Worm (Caenorhabditis elegans) whole organism, midembryonic: Measurements from ENCODE around the gene Y9C2UA.1.

Experiments
- flt-1 ChIP-seq: fragments of 200-800 bp; sonication (Bioruptor generic); IDR thresholded peaks from 2 replicates; pipeline ENCODE4 v1.3.6; 2022; ENCODE audit warnings: missing genetic modification characterization, missing compliant biosample characterization
- med-1 ChIP-seq: sonication (generic microtip); optimal IDR thresholded peaks from 2 replicates; lab custom pipeline; 2017; ENCODE audit warnings: missing genetic modification characterization, mild to moderate bottlenecking, missing compliant biosample characterization, antibody characterized with exemption, missing genetic modification reagents; ENCODE audit not compliant: insufficient read depth
- ztf-23 ChIP-seq: fragments of 200-800 bp; sonication (Bioruptor generic); IDR thresholded peaks from 2 replicates; pipeline ENCODE4 v1.3.6; 2022; ENCODE audit warnings: missing genetic modification reagents, missing genetic modification characterization, missing compliant biosample characterization

DNA sequence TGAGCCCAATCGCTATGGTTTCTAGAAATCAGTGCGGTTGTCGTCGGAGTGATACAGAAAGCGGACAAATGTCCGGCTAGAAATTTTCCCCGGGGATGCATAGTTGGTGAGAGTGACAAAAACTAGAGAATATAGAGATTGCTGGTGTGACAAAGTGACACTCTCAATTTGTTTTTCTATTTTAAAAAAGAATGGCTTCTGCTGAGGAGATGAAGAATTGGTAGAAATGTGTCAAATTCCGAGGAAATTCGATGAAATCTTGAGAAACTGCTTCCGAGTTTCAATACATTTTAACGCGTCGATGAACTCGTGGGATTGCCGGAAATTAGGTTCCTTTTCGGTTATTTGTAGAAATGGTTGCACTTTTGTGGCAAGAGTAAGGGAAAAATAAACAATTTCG is 54.7 kb downstream of the Y9C2UA.1 start, which contains the start of gene twk-4:
- TF ChIP-seq ztf-23 (GFP tag; lab: Robert Waterston, UW) (no peak), flt-1 (GFP tag; lab: Robert Waterston, UW) (no peak), med-1 (no peak)
